Worm (Caenorhabditis elegans): Measurements from ENCODE around the gene tag-314.

DNA sequence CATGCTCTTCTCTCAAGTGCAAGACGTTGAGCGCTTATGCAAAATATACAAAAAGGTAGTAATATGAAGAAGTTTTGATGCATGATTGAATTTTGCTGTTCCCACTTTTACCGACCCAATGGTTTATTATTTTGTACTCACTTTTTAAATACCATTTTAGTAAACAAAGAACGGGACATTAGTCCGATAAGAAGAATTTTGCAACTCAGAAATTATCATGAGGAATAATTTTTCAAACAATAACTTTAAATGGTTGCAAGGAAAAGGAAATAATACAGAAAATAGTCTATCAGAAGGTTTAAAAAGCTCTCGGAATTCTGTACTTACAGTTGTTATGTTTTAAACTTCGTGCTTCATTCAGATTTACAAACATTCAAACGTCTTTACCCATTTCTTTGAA, 13.9 kb downstream of the tag-314 start, which contains the start of gene F15H10.9:
- no peak for TF ChIP-seq zag-1 (tag; optimal IDR thresholded peaks at IDR 0.05)
- no peak for TF ChIP-seq ztf-11 (tag; optimal IDR thresholded peaks at IDR 0.05)
- no peak for TF ChIP-seq nhr-12 (tag; optimal IDR thresholded peaks at IDR 0.05)
- no peak for TF ChIP-seq ama-1 (optimal IDR thresholded peaks at IDR 0.05)
- no peak for TF ChIP-seq ceh-28 (tag; optimal IDR thresholded peaks at IDR 0.05)
- TF ChIP-seq elt-2 (tag; optimal IDR thresholded peaks at IDR 0.05) = no peak
- TF ChIP-seq nhr-77 (tag; optimal IDR thresholded peaks at IDR 0.05) = no peak
- no peak for TF ChIP-seq fkh-10 (GFP tag; optimal IDR thresholded peaks at IDR 0.05)
- no peak for TF ChIP-seq fos-1 (tag; optimal IDR thresholded peaks at IDR 0.05)
- TF ChIP-seq lin-39 (tag; optimal IDR thresholded peaks at IDR 0.05) = no peak
